Worm (Caenorhabditis elegans) whole organism, mixed stage, embryonic: Measurements from ENCODE around the gene sptl-1.

Experiments
- ceh-83 ChIP-seq: fragments of 200-800 bp; sonication (Bioruptor generic); optimal IDR thresholded peaks from 2 replicates; lab custom pipeline; 2018; ENCODE audit warnings: mild to moderate bottlenecking, missing genetic modification characterization, missing compliant biosample characterization
- drap-1 ChIP-seq: fragments of 200-800 bp; sonication (Bioruptor generic); optimal IDR thresholded peaks from 3 replicates; lab custom pipeline; 2018; ENCODE audit warnings: mild to moderate bottlenecking, missing genetic modification characterization, missing compliant biosample characterization
- elt-1 ChIP-seq: sonication (generic microtip); optimal IDR thresholded peaks from 2 replicates; lab custom pipeline; 2017; ENCODE audit warnings: missing genetic modification characterization, mild to moderate bottlenecking, missing compliant biosample characterization, antibody characterized with exemption, moderate library complexity, borderline replicate concordance; ENCODE audit not compliant: insufficient read depth
- pha-4 ChIP-seq: fragments of 150-350 bp; optimal IDR thresholded peaks from 2 replicates; lab custom pipeline; 2018; ENCODE audit warnings: missing biosample characterization, missing genetic modification reagents, missing genetic modification characterization
- unc-39 ChIP-seq: fragments of 150-350 bp; optimal IDR thresholded peaks from 2 replicates; lab custom pipeline; 2014; ENCODE audit warnings: missing biosample characterization, missing genetic modification characterization
- ztf-11 ChIP-seq: fragments of 150-350 bp; optimal IDR thresholded peaks from 2 replicates; lab custom pipeline; 2014; ENCODE audit warnings: missing biosample characterization, missing genetic modification characterization

DNA sequence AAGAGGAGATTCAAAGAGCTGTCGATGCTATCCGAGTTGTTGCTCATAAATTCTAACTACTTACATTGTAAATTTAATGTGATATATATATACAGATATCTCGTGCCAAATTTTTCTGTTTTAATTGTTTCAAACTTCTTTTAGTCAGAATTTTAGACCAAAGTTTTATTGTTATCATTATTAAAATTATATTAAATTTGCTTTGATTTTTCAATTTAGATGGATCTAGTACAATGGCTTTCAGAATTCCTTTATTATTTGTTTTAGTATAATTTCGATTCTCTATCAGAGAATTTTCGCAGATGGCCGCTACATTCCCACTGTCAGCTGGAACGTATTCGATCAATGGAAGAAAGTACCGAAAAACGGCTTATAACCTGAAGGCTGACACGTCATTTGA is 5.9 kb downstream of the sptl-1 start, which contains the start of gene ascc-1:
- TF ChIP-seq ztf-11 (tag; lab: Kevin White, UChicago) (no peak), unc-39 (tag; lab: Kevin White, UChicago) (no peak), elt-1 (tag; lab: Kevin White, UChicago) (no peak), pha-4 (tag; lab: Kevin White, UChicago) (no peak), ceh-83 (no peak), drap-1 (GFP tag; lab: Kevin White, UChicago) (no peak)
